Fruit fly (Drosophila melanogaster) whole organism, adult: Measurements from ENCODE around the gene CG9839.
A peak's percentile ranks its signal among the peaks of the same experiment; 100 is the strongest.

Source experiments
- CG11617 ChIP-seq: fragments of 200-800 bp; sonication (Bioruptor generic); optimal IDR thresholded peaks from 2 replicates; lab custom pipeline; 2017; ENCODE audit warnings: mild to moderate bottlenecking, missing biosample characterization, missing genetic modification reagents, missing genetic modification characterization
- CG12768 ChIP-seq: fragments of 200-800 bp; sonication (Bioruptor generic); optimal IDR thresholded peaks from 2 replicates; lab custom pipeline; 2017; ENCODE audit warnings: missing biosample characterization, missing genetic modification characterization, mild to moderate bottlenecking, moderate library complexity, missing genetic modification reagents
- CG14711 ChIP-seq: fragments of 200-800 bp; sonication (Bioruptor generic); optimal IDR thresholded peaks from 2 replicates; lab custom pipeline; 2018; ENCODE audit warnings: missing biosample characterization, mild to moderate bottlenecking, missing genetic modification characterization, moderate library complexity
- CG1620 ChIP-seq: fragments of 200-800 bp; sonication (Bioruptor generic); optimal IDR thresholded peaks from 2 replicates; lab custom pipeline; 2016; ENCODE audit warnings: missing biosample characterization, missing genetic modification characterization
- CG33017 ChIP-seq: fragments of 200-800 bp; sonication (Bioruptor generic); optimal IDR thresholded peaks from 2 replicates; lab custom pipeline; 2018; ENCODE audit warnings: missing biosample characterization, mild to moderate bottlenecking, missing genetic modification characterization, moderate library complexity
- CG5204 ChIP-seq: fragments of 200-800 bp; sonication (Bioruptor generic); optimal IDR thresholded peaks from 2 replicates; lab custom pipeline; 2016; ENCODE audit warnings: missing biosample characterization, missing genetic modification characterization
- CG7045 ChIP-seq: fragments of 200-800 bp; sonication (Bioruptor generic); optimal IDR thresholded peaks from 2 replicates; lab custom pipeline; 2017; ENCODE audit warnings: missing biosample characterization, mild to moderate bottlenecking, missing genetic modification characterization
- CG7101 ChIP-seq: fragments of 200-800 bp; sonication (Bioruptor generic); optimal IDR thresholded peaks from 2 replicates; lab custom pipeline; 2018; ENCODE audit warnings: missing biosample characterization, mild to moderate bottlenecking, missing genetic modification characterization, moderate library complexity
- Clk ChIP-seq: fragments of 200-800 bp; sonication (Bioruptor generic); optimal IDR thresholded peaks from 2 replicates; lab custom pipeline; 2017; ENCODE audit warnings: missing biosample characterization, missing genetic modification characterization
- Crg-1 ChIP-seq: fragments of 200-800 bp; sonication (Bioruptor generic); optimal IDR thresholded peaks from 2 replicates; lab custom pipeline; 2016; ENCODE audit warnings: missing biosample characterization, missing genetic modification characterization
- Hr96 ChIP-seq: fragments of 200-800 bp; sonication (Bioruptor generic); optimal IDR thresholded peaks from 2 replicates; lab custom pipeline; 2016; ENCODE audit warnings: missing biosample characterization, missing genetic modification characterization
- Mnt ChIP-seq: fragments of 200-800 bp; sonication (Bioruptor generic); optimal IDR thresholded peaks from 2 replicates; lab custom pipeline; 2016; ENCODE audit warnings: missing biosample characterization, mild to moderate bottlenecking, missing genetic modification characterization
- bab1 ChIP-seq: fragments of 200-800 bp; sonication (Bioruptor generic); optimal IDR thresholded peaks from 3 replicates; lab custom pipeline; 2019; ENCODE audit warnings: missing biosample characterization, mild to moderate bottlenecking, missing genetic modification characterization, moderate library complexity
- cic ChIP-seq: fragments of 200-800 bp; sonication (Bioruptor generic); optimal IDR thresholded peaks from 2 replicates; lab custom pipeline; 2017; ENCODE audit warnings: missing biosample characterization, mild to moderate bottlenecking, missing genetic modification characterization, moderate library complexity
- cnc ChIP-seq, 2 experiments: fragments of >200 bp; optimal IDR thresholded peaks; 2 replicates each; lab custom pipeline; 2017
- kay ChIP-seq: fragments of 200-800 bp; sonication (Bioruptor generic); peaks from one replicate; lab custom pipeline; 2016; ENCODE audit warnings: missing biosample characterization, missing genetic modification characterization, borderline replicate concordance
- ovo ChIP-seq: fragments of 200-800 bp; sonication (Bioruptor generic); optimal IDR thresholded peaks from 2 replicates; lab custom pipeline; 2016; ENCODE audit warnings: missing biosample characterization, missing genetic modification characterization
- pad ChIP-seq: fragments of 200-800 bp; sonication (Bioruptor generic); optimal IDR thresholded peaks from 3 replicates; lab custom pipeline; 2017; ENCODE audit warnings: missing biosample characterization, missing genetic modification characterization, mild to moderate bottlenecking, moderate library complexity, missing genetic modification reagents
- tj ChIP-seq: fragments of 200-800 bp; sonication (Bioruptor generic); optimal IDR thresholded peaks from 3 replicates; lab custom pipeline; 2017; ENCODE audit warnings: missing biosample characterization, mild to moderate bottlenecking, missing genetic modification characterization, moderate library complexity
- toe ChIP-seq: fragments of 200-800 bp; sonication (Bioruptor generic); optimal IDR thresholded peaks from 2 replicates; lab custom pipeline; 2016; ENCODE audit warnings: missing biosample characterization, missing genetic modification characterization

Gene CG9839

dm6 chr3R:8807831-8808517 lies 2.4 kb upstream of the CG9839 start:
- no peak for TF ChIP-seq kay (GFP tag; lab: Kevin White, UChicago)
- TF ChIP-seq CG14711 (tag; lab: Kevin White, UChicago) = no peak
- TF ChIP-seq bab1 (GFP tag; lab: Kevin White, UChicago) = no peak
- no peak for TF ChIP-seq Clk (GFP tag; lab: Kevin White, UChicago)

dm6 chr3R:8807048-8807447 lies 1.4 kb upstream of the CG9839 start:
- TF ChIP-seq ovo (no peak), kay (GFP tag; lab: Kevin White, UChicago) (no peak)

- no peak for TF ChIP-seq cnc (optimal IDR thresholded peaks at IDR 0.05; lab: Kevin White, UChicago)
- no peak for TF ChIP-seq cic
- no peak for TF ChIP-seq bab1 (GFP tag; lab: Kevin White, UChicago)
- no peak for TF ChIP-seq CG7045 (GFP tag; lab: Kevin White, UChicago)
Observed at dm6 chr3R:8806638-8807037, 1.0 kb upstream of the CG9839 start.

DNA sequence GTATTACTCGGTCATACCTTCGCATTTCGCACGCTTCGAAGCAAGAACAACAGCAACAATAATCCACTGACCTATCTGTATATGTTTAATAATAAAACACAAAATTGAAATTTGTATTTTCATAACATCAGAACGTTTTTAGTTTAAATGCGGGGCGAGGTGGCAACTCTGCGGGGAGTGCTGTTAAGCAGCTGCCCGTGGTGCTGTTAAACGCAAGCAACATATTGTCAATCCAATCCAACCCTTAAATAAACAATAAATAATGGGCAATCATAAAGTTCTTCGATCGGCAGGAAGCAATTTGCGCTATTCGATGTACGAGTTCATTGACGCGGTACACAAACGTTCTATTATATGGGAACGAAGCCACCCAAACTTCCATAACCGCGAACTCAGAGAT lies 502 bp upstream of the CG9839 start, which contains the start of gene hng2:
TSS of gene hng2 (plus strand) at position 219 of the 400 bp plus-strand sequence.
- TF ChIP-seq pad = no peak
- TF ChIP-seq Crg-1 = no peak
- TF ChIP-seq ovo = no peak
- TF ChIP-seq CG7101 (tag; lab: Kevin White, UChicago) = no peak
- no peak for TF ChIP-seq CG14711 (tag; lab: Kevin White, UChicago)
- TF ChIP-seq kay (GFP tag; lab: Kevin White, UChicago) = no peak
- TF ChIP-seq cnc (optimal IDR thresholded peaks at IDR 0.05; lab: Kevin White, UChicago) = no peak
- TF ChIP-seq Hr96 (GFP tag; lab: Kevin White, UChicago) = no peak

dm6 chr3R:8801126-8801762 lies 4.4 kb downstream of the CG9839 start, which contains the start of the genes Pif1A, Pif1B and CCT7:
Gene Pif1A, minus strand, starts transcription at chr3R:8801176.
Gene Pif1B, minus strand, starts transcription at chr3R:8801176.
Gene CCT7, plus strand, starts transcription at chr3R:8801564.
- TF ChIP-seq CG33017 (tag; lab: Kevin White, UChicago) (no peak), CG7101 (tag; lab: Kevin White, UChicago) (no peak), ovo (no peak), cic (no peak), cnc (optimal IDR thresholded peaks at IDR 0.05; lab: Kevin White, UChicago) (no peak), CG14711 (tag; lab: Kevin White, UChicago) (no peak), Crg-1 (peak; percentile 18), tj (GFP tag; lab: Kevin White, UChicago) (peak; percentile 5), Hr96 (GFP tag; lab: Kevin White, UChicago) (no peak), Mnt (GFP tag; lab: Kevin White, UChicago) (peak; percentile 81), toe (GFP tag; lab: Kevin White, UChicago) (no peak), CG7045 (GFP tag; lab: Kevin White, UChicago) (no peak), pad (peak; percentile 11), kay (GFP tag; lab: Kevin White, UChicago) (peak; percentile 99), Clk (GFP tag; lab: Kevin White, UChicago) (no peak), CG5204 (GFP tag; lab: Kevin White, UChicago) (no peak), CG11617 (peak; percentile 18), bab1 (GFP tag; lab: Kevin White, UChicago) (peak; percentile 48), CG12768 (GFP tag; lab: Kevin White, UChicago) (no peak), CG1620 (GFP tag; lab: Kevin White, UChicago) (no peak)

DNA sequence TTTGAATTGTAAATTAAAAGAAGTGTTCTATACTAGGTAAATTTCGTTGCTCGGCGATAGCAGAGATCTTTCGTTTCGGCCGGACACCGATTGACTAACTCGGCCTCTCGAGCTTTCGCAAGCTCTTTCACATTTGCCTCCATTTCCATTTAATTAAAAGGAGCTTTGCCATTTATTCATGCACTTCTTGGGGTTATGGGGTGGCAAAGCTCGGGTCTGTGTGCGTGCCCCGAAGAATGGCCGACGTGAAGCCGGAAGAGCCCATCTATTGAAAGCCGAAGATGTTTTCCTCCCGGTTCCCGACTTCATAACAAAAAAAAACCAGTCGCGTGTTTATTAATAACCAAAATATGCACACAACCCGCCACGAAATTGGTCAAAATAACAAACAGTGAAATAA lies 5.7 kb downstream of the CG9839 start:
- no peak for TF ChIP-seq CG12768 (GFP tag; lab: Kevin White, UChicago)
- TF ChIP-seq CG33017 (tag; lab: Kevin White, UChicago) = peak; percentile 2
- peak; percentile 50 for TF ChIP-seq cic

DNA sequence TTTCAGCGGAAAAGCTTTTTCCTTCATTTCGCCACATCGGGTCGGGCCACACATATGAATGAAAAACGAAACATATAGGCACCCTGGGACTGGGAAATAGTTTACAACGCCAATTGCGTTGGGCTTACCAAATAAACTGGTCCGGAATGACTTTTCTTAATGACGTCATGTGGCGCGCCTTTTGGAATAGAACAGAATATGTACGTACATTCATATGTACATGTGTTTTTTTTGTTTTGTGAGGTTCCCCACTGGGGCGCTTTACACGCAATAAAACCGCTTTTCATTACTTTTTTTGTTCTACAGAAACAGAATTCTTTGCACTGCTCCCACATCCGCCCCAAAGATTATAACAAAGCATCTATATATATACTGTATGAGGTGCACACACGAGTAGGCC lies 7.3 kb downstream of the CG9839 start:
- TF ChIP-seq pad (no peak), CG33017 (tag; lab: Kevin White, UChicago) (no peak), tj (GFP tag; lab: Kevin White, UChicago) (no peak), CG11617 (no peak), Crg-1 (no peak), Hr96 (GFP tag; lab: Kevin White, UChicago) (no peak)

- no peak for TF ChIP-seq bab1 (GFP tag; lab: Kevin White, UChicago)
- no peak for TF ChIP-seq ovo
- TF ChIP-seq cnc (optimal IDR thresholded peaks at IDR 0.05; lab: Kevin White, UChicago) = no peak
- no peak for TF ChIP-seq CG7101 (tag; lab: Kevin White, UChicago)
Observed at dm6 chr3R:8794384-8794783, 11.2 kb downstream of the CG9839 start, which contains the start of gene Ir85a. Gene Ir85a, plus strand, starts transcription at chr3R:8794684.
